Worm (Caenorhabditis elegans) whole organism, L4 larva: Measurements from ENCODE around the gene R13A5.11.
"Not testable (repeated sequence)": the region's sequence is repeated elsewhere in the genome, so short reads cannot be mapped to it uniquely, and the experiment has no call there.

Experiments
- ama-1 ChIP-seq: fragments of 150-350 bp; optimal IDR thresholded peaks from 2 replicates; lab custom pipeline; 2014; ENCODE audit warnings: inconsistent platforms, mixed read lengths
- nhr-102 ChIP-seq: sonication (generic microtip); optimal IDR thresholded peaks from 2 replicates; lab custom pipeline; 2016; ENCODE audit warnings: mild to moderate bottlenecking, missing genetic modification characterization, moderate library complexity, missing compliant biosample characterization
- snpc-4 ChIP-seq: fragments of 150-350 bp; optimal IDR thresholded peaks from 2 replicates; lab custom pipeline; 2014; ENCODE audit warnings: missing biosample characterization, missing genetic modification characterization

DNA sequence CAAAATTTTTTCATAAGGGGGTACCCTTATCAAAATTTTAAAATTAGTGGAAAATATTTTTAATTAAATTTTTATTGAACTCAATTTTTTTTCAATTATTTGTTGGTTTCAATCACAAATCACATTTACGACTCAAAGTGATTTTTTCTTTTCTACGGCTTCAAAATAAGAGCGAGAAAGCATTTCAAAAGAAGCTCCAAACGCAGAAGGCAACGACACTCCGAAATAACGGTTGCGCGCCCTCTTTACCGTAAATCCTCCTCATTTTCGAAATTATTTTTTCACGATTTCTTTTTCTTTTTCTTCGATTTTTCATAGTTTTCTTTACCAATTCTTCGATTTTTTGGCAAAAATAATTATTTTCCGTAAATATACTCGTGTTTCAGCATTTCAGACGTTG, 7.9 kb upstream of the R13A5.11 start:
- not testable (repeated sequence) for TF ChIP-seq nhr-102; ama-1 (lab: Kevin White, UChicago); snpc-4 (tag; lab: Kevin White, UChicago)
